Worm (Caenorhabditis elegans) whole organism, young adult: ENCODE measurements around the gene F58F12.12.

Experiments used
- B0019.2 ChIP-seq: fragments of 200-800 bp; sonication (Bioruptor generic); conservative IDR thresholded peaks from 2 replicates; pipeline ENCODE4 v1.3.6; 2022; ENCODE audit warnings: missing genetic modification reagents, missing genetic modification characterization, missing compliant biosample characterization
- B0035.1 ChIP-seq: sonication (generic microtip); optimal IDR thresholded peaks from 2 replicates; lab custom pipeline; 2016; ENCODE audit warnings: missing genetic modification characterization, mild to moderate bottlenecking, missing compliant biosample characterization, missing genotype, missing genetic modification reagents
- B0336.3 ChIP-seq: fragments of 200-800 bp; sonication (Bioruptor generic); IDR thresholded peaks from 2 replicates; pipeline ENCODE4 v1.3.6; 2022; ENCODE audit warnings: missing genetic modification characterization, missing compliant biosample characterization
- C06A6.2 ChIP-seq: fragments of 200-800 bp; sonication (Bioruptor generic); conservative IDR thresholded peaks from 2 replicates; pipeline ENCODE4 v1.3.6; 2022; ENCODE audit warnings: missing genetic modification characterization, missing compliant biosample characterization
- F23B12.7 ChIP-seq: sonication (generic microtip); optimal IDR thresholded peaks from 2 replicates; lab custom pipeline; 2017; ENCODE audit warnings: missing genetic modification characterization, mild to moderate bottlenecking, missing compliant biosample characterization, antibody characterized with exemption, moderate library complexity; ENCODE audit not compliant: insufficient read depth
- F33H1.4 ChIP-seq: fragments of 200-800 bp; sonication (Bioruptor generic); IDR thresholded peaks from 2 replicates; pipeline ENCODE4 v1.3.6; 2022; ENCODE audit warnings: missing genetic modification reagents, missing genetic modification characterization, missing compliant biosample characterization
- F39B2.1 ChIP-seq: fragments of 200-800 bp; sonication (Bioruptor generic); IDR thresholded peaks from 2 replicates; pipeline ENCODE4 v1.3.6; 2022; ENCODE audit warnings: missing genetic modification reagents, missing genetic modification characterization, missing compliant biosample characterization
- F55B11.4 ChIP-seq: sonication (generic microtip); optimal IDR thresholded peaks from 2 replicates; lab custom pipeline; 2016; ENCODE audit warnings: missing compliant biosample characterization, missing genetic modification characterization, borderline replicate concordance; ENCODE audit not compliant: insufficient read depth
- F57C9.4 ChIP-seq: sonication (generic microtip); optimal IDR thresholded peaks from 2 replicates; lab custom pipeline; 2017; ENCODE audit warnings: mild to moderate bottlenecking, missing genetic modification characterization, missing compliant biosample characterization
- Y53G8AR.9 ChIP-seq: fragments of 200-800 bp; sonication (Bioruptor generic); conservative IDR thresholded peaks from 2 replicates; pipeline ENCODE4 v1.3.6; 2022; ENCODE audit warnings: missing genetic modification reagents, missing genetic modification characterization, missing compliant biosample characterization
- Y56A3A.18 ChIP-seq: fragments of 200-800 bp; sonication (Bioruptor generic); IDR thresholded peaks from 2 replicates; pipeline ENCODE4 v1.3.6; 2022; ENCODE audit warnings: missing genetic modification reagents, missing genetic modification characterization, missing compliant biosample characterization
- ZK185.1 ChIP-seq: sonication (generic microtip); optimal IDR thresholded peaks from 2 replicates; lab custom pipeline; 2016; ENCODE audit warnings: mild to moderate bottlenecking, missing genetic modification characterization, missing compliant biosample characterization; ENCODE audit not compliant: poor library complexity, severe bottlenecking
- attf-5 ChIP-seq: fragments of 200-800 bp; sonication (Bioruptor generic); optimal IDR thresholded peaks from 2 replicates; lab custom pipeline; 2018; ENCODE audit warnings: mild to moderate bottlenecking, missing genetic modification characterization, missing compliant biosample characterization
- attf-6 ChIP-seq: fragments of 200-800 bp; sonication (Bioruptor generic); IDR thresholded peaks from 2 replicates; pipeline ENCODE4 v1.3.6; 2022; ENCODE audit warnings: missing genetic modification reagents, missing genetic modification characterization, missing compliant biosample characterization
- cebp-1 ChIP-seq, 2 experiments: fragments of 200-800 bp in 1 of 2; sonication (Bioruptor generic) in 1 of 2; sonication (generic microtip) in 1 of 2; IDR thresholded peaks in 1 of 2; optimal IDR thresholded peaks in 1 of 2; 2 replicates each; pipeline versions ENCODE4 v1.3.6 to Lab custom; 2017 to 2022; ENCODE audit warnings: missing compliant biosample characterization in 2 of 2, missing genetic modification characterization in 2 of 2, mild to moderate bottlenecking in 1 of 2, missing genetic modification reagents in 1 of 2, moderate library complexity in 1 of 2
- cebp-2 ChIP-seq: fragments of 200-800 bp; sonication (Bioruptor generic); IDR thresholded peaks from 2 replicates; pipeline ENCODE4 v1.3.6; 2022; ENCODE audit warnings: missing genetic modification characterization, missing compliant biosample characterization
- ceh-58 ChIP-seq: fragments of 200-800 bp; sonication (Bioruptor generic); IDR thresholded peaks from 2 replicates; pipeline ENCODE4 v1.3.6; 2022; ENCODE audit warnings: missing genetic modification characterization, missing compliant biosample characterization
- ceh-91 ChIP-seq: fragments of 200-800 bp; sonication (Bioruptor generic); IDR thresholded peaks from 2 replicates; pipeline ENCODE4 v1.3.6; 2022; ENCODE audit warnings: missing genetic modification reagents, missing genetic modification characterization, missing compliant biosample characterization
- die-1 ChIP-seq: sonication (generic microtip); optimal IDR thresholded peaks from 2 replicates; lab custom pipeline; 2016; ENCODE audit warnings: missing genotype, mild to moderate bottlenecking, missing genetic modification characterization, missing compliant biosample characterization
- dpff-1 ChIP-seq: sonication (generic microtip); optimal IDR thresholded peaks from 2 replicates; lab custom pipeline; 2017; ENCODE audit warnings: mild to moderate bottlenecking, missing genetic modification characterization, missing compliant biosample characterization
- dpl-1 ChIP-seq: fragments of 150-350 bp; optimal IDR thresholded peaks from 2 replicates; lab custom pipeline; 2014; ENCODE audit warnings: missing biosample characterization, missing genetic modification reagents, missing genetic modification characterization
- egrh-3 ChIP-seq: fragments of 200-800 bp; sonication (Bioruptor generic); IDR thresholded peaks from 2 replicates; pipeline ENCODE4 v1.3.6; 2022; ENCODE audit warnings: missing genetic modification reagents, missing genetic modification characterization, missing compliant biosample characterization
- ekl-4 ChIP-seq: fragments of 200-800 bp; sonication (Bioruptor generic); IDR thresholded peaks from 2 replicates; pipeline ENCODE4 v1.3.6; 2022; ENCODE audit warnings: missing genetic modification reagents, missing genetic modification characterization, missing compliant biosample characterization
- hlh-12 ChIP-seq: sonication (generic microtip); optimal IDR thresholded peaks from 2 replicates; lab custom pipeline; 2016; ENCODE audit warnings: missing genetic modification characterization, missing compliant biosample characterization
- hmg-1.2 ChIP-seq: fragments of 200-800 bp; sonication (Bioruptor generic); IDR thresholded peaks from 2 replicates; pipeline ENCODE4 v1.3.6; 2022; ENCODE audit warnings: missing genetic modification reagents, missing genetic modification characterization, missing compliant biosample characterization
- hmg-20 ChIP-seq: fragments of 200-800 bp; sonication (Bioruptor generic); IDR thresholded peaks from 2 replicates; pipeline ENCODE4 v1.3.6; 2022; ENCODE audit warnings: missing genetic modification reagents, missing genetic modification characterization, missing compliant biosample characterization
- hrde-1 ChIP-seq: sonication (generic microtip); optimal IDR thresholded peaks from 2 replicates; lab custom pipeline; 2016; ENCODE audit warnings: missing genetic modification characterization, mild to moderate bottlenecking, missing compliant biosample characterization, moderate library complexity, missing genotype, missing genetic modification reagents, borderline replicate concordance
- hsf-1 ChIP-seq: fragments of 200-800 bp; sonication (Bioruptor generic); IDR thresholded peaks from 2 replicates; pipeline ENCODE4 v1.3.6; 2022; ENCODE audit warnings: missing genetic modification reagents, missing genetic modification characterization, missing compliant biosample characterization
- let-526 ChIP-seq: fragments of 200-800 bp; sonication (Bioruptor generic); IDR thresholded peaks from 2 replicates; pipeline ENCODE4 v1.3.6; 2022; ENCODE audit warnings: missing genetic modification reagents, missing genetic modification characterization, missing compliant biosample characterization
- let-607 ChIP-seq, 2 experiments: fragments of 200-800 bp in 1 of 2; sonication (Bioruptor generic) in 1 of 2; sonication (generic microtip) in 1 of 2; optimal IDR thresholded peaks; 2 replicates each; lab custom pipeline; 2016 to 2018; ENCODE audit warnings: mild to moderate bottlenecking in 2 of 2, missing compliant biosample characterization in 2 of 2, missing genetic modification characterization in 2 of 2, moderate library complexity in 2 of 2, missing genotype in 1 of 2
- lsy-27 ChIP-seq: sonication (generic microtip); optimal IDR thresholded peaks from 2 replicates; lab custom pipeline; 2017; ENCODE audit warnings: missing genetic modification characterization, mild to moderate bottlenecking, missing compliant biosample characterization, antibody characterized with exemption, missing genotype, borderline replicate concordance; ENCODE audit not compliant: insufficient read depth
- madf-6 ChIP-seq: fragments of 200-800 bp; sonication (Bioruptor generic); IDR thresholded peaks from 2 replicates; pipeline ENCODE4 v1.3.6; 2022; ENCODE audit warnings: missing genetic modification reagents, missing genetic modification characterization, missing compliant biosample characterization
- mcd-1 ChIP-seq: fragments of 200-800 bp; sonication (Bioruptor generic); IDR thresholded peaks from 2 replicates; pipeline ENCODE4 v1.3.6; 2022; ENCODE audit warnings: missing genetic modification reagents, missing genetic modification characterization, missing compliant biosample characterization
- mel-28 ChIP-seq: sonication (generic microtip); optimal IDR thresholded peaks from 2 replicates; lab custom pipeline; 2016; ENCODE audit warnings: borderline replicate concordance, mild to moderate bottlenecking, missing genetic modification characterization, missing compliant biosample characterization
- nhr-179 ChIP-seq: sonication (generic microtip); optimal IDR thresholded peaks from 2 replicates; lab custom pipeline; 2016; ENCODE audit warnings: mild to moderate bottlenecking, missing genetic modification characterization, missing compliant biosample characterization
- nhr-80 ChIP-seq: sonication (generic microtip); optimal IDR thresholded peaks from 2 replicates; lab custom pipeline; 2016; ENCODE audit warnings: missing genetic modification characterization, missing compliant biosample characterization
- sdz-38 ChIP-seq: sonication (generic microtip); optimal IDR thresholded peaks from 2 replicates; lab custom pipeline; 2016; ENCODE audit warnings: missing genotype, missing genetic modification characterization, missing compliant biosample characterization
- snpc-3.4 ChIP-seq: sonication (generic microtip); optimal IDR thresholded peaks from 2 replicates; lab custom pipeline; 2017; ENCODE audit warnings: missing genetic modification characterization, mild to moderate bottlenecking, missing compliant biosample characterization, antibody characterized with exemption, moderate library complexity, missing genotype, missing genetic modification reagents
- tlf-1 ChIP-seq: fragments of 200-800 bp; sonication (Bioruptor generic); optimal IDR thresholded peaks from 2 replicates; lab custom pipeline; 2018; ENCODE audit warnings: mild to moderate bottlenecking, missing genetic modification characterization, missing compliant biosample characterization
- unc-62 ChIP-seq: fragments of 150-350 bp; optimal IDR thresholded peaks from 2 replicates; lab custom pipeline; 2014; ENCODE audit warnings: missing biosample characterization, missing genetic modification reagents, missing genetic modification characterization
- ztf-22 ChIP-seq: fragments of 200-800 bp; sonication (Bioruptor generic); optimal IDR thresholded peaks from 2 replicates; lab custom pipeline; 2018; ENCODE audit warnings: mild to moderate bottlenecking, missing genetic modification characterization, moderate library complexity, missing compliant biosample characterization
- ztf-25 ChIP-seq: fragments of 200-800 bp; sonication (Bioruptor generic); IDR thresholded peaks from 2 replicates; pipeline ENCODE4 v1.3.6; 2022; ENCODE audit warnings: missing genetic modification reagents, missing genetic modification characterization, missing compliant biosample characterization
- ztf-26 ChIP-seq: sonication (generic microtip); optimal IDR thresholded peaks from 2 replicates; lab custom pipeline; 2017; ENCODE audit warnings: missing genetic modification characterization, missing compliant biosample characterization
- ztf-3 ChIP-seq: fragments of 200-800 bp; sonication (Bioruptor generic); optimal IDR thresholded peaks from 2 replicates; lab custom pipeline; 2018; ENCODE audit warnings: mild to moderate bottlenecking, missing genetic modification characterization, missing compliant biosample characterization
- ztf-6 ChIP-seq: fragments of 200-800 bp; sonication (Bioruptor generic); IDR thresholded peaks from 2 replicates; pipeline ENCODE4 v1.3.6; 2022; ENCODE audit warnings: missing genetic modification reagents, missing genetic modification characterization, missing compliant biosample characterization

Gene F58F12.12

DNA sequence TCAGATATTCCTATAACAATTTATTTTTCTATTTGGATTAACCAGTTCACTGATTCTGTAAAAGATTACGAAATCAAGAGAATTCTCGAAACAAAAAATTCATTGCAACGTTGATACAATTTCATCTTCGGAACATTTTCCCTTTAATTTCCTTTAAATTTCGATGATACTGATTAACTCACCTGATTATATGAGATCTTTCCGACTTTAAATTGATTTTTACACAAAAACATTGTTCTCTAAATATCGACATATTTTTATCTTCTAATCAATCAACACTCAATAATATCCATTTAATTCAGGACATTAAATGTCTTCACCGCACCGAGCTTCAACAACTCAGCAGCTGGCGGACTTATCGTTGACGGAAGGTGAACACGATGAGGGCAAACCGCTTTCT, 10.0 kb upstream of the F58F12.12 start, which contains the start of gene lin-23:
TSS of gene lin-23 (plus strand) at position 301 of the 400 bp plus-strand sequence.
- TF ChIP-seq F23B12.7 (tag; lab: Kevin White, UChicago), result no peak
- no peak for TF ChIP-seq ekl-4
- TF ChIP-seq mcd-1 (GFP tag; lab: Robert Waterston, UW), result no peak
- no peak for TF ChIP-seq attf-6
- no peak for TF ChIP-seq cebp-2 (GFP tag; lab: Robert Waterston, UW)
- no peak for TF ChIP-seq let-526
- TF ChIP-seq attf-5 (GFP tag; lab: Kevin White, UChicago), result no peak
- no peak for TF ChIP-seq nhr-179
- no peak for TF ChIP-seq let-607 (tag; optimal IDR thresholded peaks at IDR 0.05; lab: Kevin White, UChicago)
- TF ChIP-seq F39B2.1, result no peak
- TF ChIP-seq ztf-6 (GFP tag; lab: Robert Waterston, UW), result no peak
- no peak for TF ChIP-seq sdz-38 (tag; lab: Kevin White, UChicago)
- no peak for TF ChIP-seq tlf-1 (GFP tag; lab: Kevin White, UChicago)
- TF ChIP-seq die-1, result no peak
- no peak for TF ChIP-seq F57C9.4 (tag; lab: Kevin White, UChicago)
- TF ChIP-seq ZK185.1 (tag; lab: Kevin White, UChicago), result no peak
- TF ChIP-seq hlh-12 (tag; lab: Kevin White, UChicago), result no peak

DNA sequence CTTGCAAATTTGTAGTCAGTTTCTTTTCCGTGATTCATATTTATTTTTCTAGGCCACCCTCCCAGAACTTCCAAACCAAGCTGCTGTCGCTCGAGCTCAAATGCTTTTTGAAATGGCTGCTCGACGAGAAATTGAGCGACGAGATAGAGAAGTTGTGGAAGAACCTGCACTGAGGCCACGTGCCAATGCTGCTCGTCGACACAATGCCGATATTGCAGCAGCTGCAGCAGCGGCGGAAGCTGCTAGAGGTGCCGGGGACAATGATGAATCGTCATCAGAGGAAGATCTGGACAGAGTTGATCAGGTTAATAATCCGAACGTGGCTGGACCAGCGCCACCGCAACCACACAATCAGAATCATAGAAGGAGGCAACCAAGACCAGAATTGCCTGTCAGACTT, 7.6 kb upstream of the F58F12.12 start:
- TF ChIP-seq hmg-1.2 (GFP tag; lab: Robert Waterston, UW) (no peak), mcd-1 (GFP tag; lab: Robert Waterston, UW) (peak; percentile 40; the same call in 1 of the 2 replicates), C06A6.2 (GFP tag; lab: Robert Waterston, UW) (no peak), B0019.2 (GFP tag; lab: Robert Waterston, UW) (no peak), mel-28 (tag; lab: Kevin White, UChicago) (no peak), madf-6 (GFP tag; lab: Robert Waterston, UW) (no peak; the same call in 1 of the 2 replicates), B0035.1 (tag; lab: Kevin White, UChicago) (no peak), ztf-26 (no peak), egrh-3 (peak; percentile 37; the same call in 1 of the 2 replicates), ztf-22 (GFP tag; lab: Kevin White, UChicago) (no peak), F55B11.4 (no peak), snpc-3.4 (no peak), attf-6 (no peak), dpl-1 (GFP tag; lab: Kevin White, UChicago) (no peak), F39B2.1 (no peak), hmg-20 (no peak), ceh-58 (GFP tag; lab: Robert Waterston, UW) (0 out of 2 replicates have a peak, but pooled peaks have one; percentile 60), nhr-80 (tag; lab: Kevin White, UChicago) (no peak)

DNA sequence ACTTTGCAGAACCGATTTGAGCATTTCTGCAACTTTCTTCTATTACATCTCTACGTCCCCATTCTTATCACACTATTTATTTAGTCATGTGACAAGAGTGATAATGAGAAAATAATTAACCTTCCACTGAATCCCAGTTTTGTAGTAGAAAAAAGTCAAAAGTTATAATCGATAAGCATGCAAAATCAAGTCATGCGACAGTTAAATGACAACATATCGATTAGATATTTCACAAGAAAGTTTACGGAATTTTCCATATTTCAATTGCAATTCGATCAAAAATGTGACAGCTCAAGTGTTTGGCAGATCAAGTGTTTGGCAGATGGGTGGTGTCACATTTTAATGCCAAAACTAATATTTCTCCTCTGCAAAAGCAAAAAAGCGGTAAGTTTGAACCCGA, 6.3 kb upstream of the F58F12.12 start:
- no peak for TF ChIP-seq ztf-3 (GFP tag; lab: Kevin White, UChicago)
- 0 out of 2 replicates have a peak, but pooled peaks have one; percentile 9 for TF ChIP-seq Y53G8AR.9 (GFP tag; lab: Robert Waterston, UW)
- TF ChIP-seq let-607 (tag; optimal IDR thresholded peaks at IDR 0.05; lab: Kevin White, UChicago), result no peak
- TF ChIP-seq ztf-25 (GFP tag; lab: Robert Waterston, UW), result no peak
- no peak; the same call in 1 of the 2 replicates for TF ChIP-seq cebp-1 (GFP tag; IDR thresholded peaks at IDR 0.05; lab: Robert Waterston, UW)
- TF ChIP-seq cebp-1 (tag; optimal IDR thresholded peaks at IDR 0.05; lab: Kevin White, UChicago), result peak; percentile 83
- TF ChIP-seq F33H1.4, result no peak
- TF ChIP-seq lsy-27 (tag; lab: Kevin White, UChicago), result no peak
- peak; percentile 81 for TF ChIP-seq nhr-80 (tag; lab: Kevin White, UChicago)
- TF ChIP-seq attf-5 (GFP tag; lab: Kevin White, UChicago), result peak; percentile 27
- TF ChIP-seq ekl-4, result 0 out of 2 replicates have a peak, but pooled peaks have one; percentile 6
- peak; percentile 64 for TF ChIP-seq unc-62 (GFP tag; lab: Kevin White, UChicago)
- TF ChIP-seq madf-6 (GFP tag; lab: Robert Waterston, UW), result peak; percentile 44; the same call in 1 of the 2 replicates
- no peak for TF ChIP-seq Y56A3A.18 (GFP tag; lab: Robert Waterston, UW)
- peak; percentile 11 for TF ChIP-seq hrde-1 (tag; lab: Kevin White, UChicago)
- no peak for TF ChIP-seq hsf-1 (GFP tag; lab: Robert Waterston, UW)
- TF ChIP-seq mcd-1 (GFP tag; lab: Robert Waterston, UW), result peak; percentile 18; the same call in 1 of the 2 replicates
- no peak for TF ChIP-seq ceh-91 (GFP tag; lab: Robert Waterston, UW)
- no peak for TF ChIP-seq dpff-1 (tag; lab: Kevin White, UChicago)
- TF ChIP-seq B0336.3, result peak; percentile 67
